Fruit fly (Drosophila melanogaster) whole organism, embryonic: Measurements from ENCODE around the gene CG13386.

Experiments
- Asciz ChIP-seq: fragments of 200-800 bp; sonication (Bioruptor generic); optimal IDR thresholded peaks from 2 replicates; lab custom pipeline; 2017; ENCODE audit warnings: missing biosample characterization, mild to moderate bottlenecking, missing genetic modification characterization, missing genetic modification reagents
- CG11504 ChIP-seq: fragments of 200-800 bp; sonication (Bioruptor generic); optimal IDR thresholded peaks from 3 replicates; lab custom pipeline; 2019; ENCODE audit warnings: missing biosample characterization, mild to moderate bottlenecking, missing genetic modification characterization, moderate library complexity
- CG12391 ChIP-seq: fragments of 200-800 bp; sonication (Bioruptor generic); optimal IDR thresholded peaks from 3 replicates; lab custom pipeline; 2018; ENCODE audit warnings: missing biosample characterization, mild to moderate bottlenecking, missing genetic modification characterization, moderate library complexity
- CG12744 ChIP-seq: fragments of 200-800 bp; sonication (Bioruptor generic); optimal IDR thresholded peaks from 2 replicates; lab custom pipeline; 2016; ENCODE audit warnings: missing biosample characterization, missing genetic modification characterization
- CG13296 ChIP-seq: fragments of 200-800 bp; sonication (Bioruptor generic); optimal IDR thresholded peaks from 3 replicates; lab custom pipeline; 2018; ENCODE audit warnings: missing biosample characterization, mild to moderate bottlenecking, missing genetic modification characterization
- CG14710 ChIP-seq: fragments of 200-800 bp; sonication (Bioruptor generic); optimal IDR thresholded peaks from 3 replicates; lab custom pipeline; 2019; ENCODE audit warnings: missing biosample characterization, mild to moderate bottlenecking, missing genetic modification characterization, moderate library complexity
- CG15601 ChIP-seq: fragments of 200-800 bp; sonication (Bioruptor generic); optimal IDR thresholded peaks from 3 replicates; lab custom pipeline; 2019; ENCODE audit warnings: missing biosample characterization, mild to moderate bottlenecking, missing genetic modification characterization, moderate library complexity
- CG17802 ChIP-seq: fragments of 200-800 bp; sonication (Bioruptor generic); optimal IDR thresholded peaks from 2 replicates; lab custom pipeline; 2018; ENCODE audit warnings: missing biosample characterization, mild to moderate bottlenecking, missing genetic modification characterization, moderate library complexity
- CG18262 ChIP-seq: fragments of 200-800 bp; optimal IDR thresholded peaks from 3 replicates; lab custom pipeline; 2019; ENCODE audit warnings: missing biosample characterization, mild to moderate bottlenecking, missing genetic modification characterization, moderate library complexity
- CG2116 ChIP-seq: fragments of 200-800 bp; sonication (Bioruptor generic); optimal IDR thresholded peaks from 3 replicates; lab custom pipeline; 2018; ENCODE audit warnings: missing biosample characterization, mild to moderate bottlenecking, missing genetic modification characterization
- CG2678 ChIP-seq: fragments of 200-800 bp; sonication (Bioruptor generic); optimal IDR thresholded peaks from 3 replicates; lab custom pipeline; 2019; ENCODE audit warnings: missing biosample characterization, mild to moderate bottlenecking, missing genetic modification characterization, moderate library complexity
- CG2875 ChIP-seq: fragments of 200-800 bp; sonication (Bioruptor generic); optimal IDR thresholded peaks from 2 replicates; lab custom pipeline; 2017; ENCODE audit warnings: missing biosample characterization, mild to moderate bottlenecking, missing genetic modification characterization, missing genetic modification reagents
- CG2889 ChIP-seq: fragments of 200-800 bp; sonication (Bioruptor generic); IDR thresholded peaks from 3 replicates; pipeline ENCODE4 v1.3.6; 2022; ENCODE audit warnings: missing biosample characterization, missing genetic modification characterization
- CG33557 ChIP-seq: fragments of 200-800 bp; sonication (Bioruptor generic); optimal IDR thresholded peaks from 2 replicates; lab custom pipeline; 2019; ENCODE audit warnings: missing biosample characterization, mild to moderate bottlenecking, missing genetic modification characterization, moderate library complexity
- CG4360 ChIP-seq: fragments of 200-800 bp; sonication (Bioruptor generic); IDR thresholded peaks from 2 replicates; pipeline ENCODE4 v1.3.6; 2022; ENCODE audit warnings: missing biosample characterization, missing genetic modification characterization
- CG4404 ChIP-seq: fragments of 200-800 bp; sonication (Bioruptor generic); IDR thresholded peaks from 2 replicates; pipeline ENCODE4 v1.3.6; 2022; ENCODE audit warnings: missing biosample characterization, missing genetic modification characterization
- CG8089 ChIP-seq: fragments of 200-800 bp; sonication (Bioruptor generic); optimal IDR thresholded peaks from 3 replicates; lab custom pipeline; 2016; ENCODE audit warnings: missing biosample characterization, missing genetic modification characterization
- CG8359 ChIP-seq: fragments of 200-800 bp; sonication (Bioruptor generic); optimal IDR thresholded peaks from 2 replicates; lab custom pipeline; 2017; ENCODE audit warnings: missing biosample characterization, mild to moderate bottlenecking, missing genetic modification characterization, borderline replicate concordance
- CG8924 ChIP-seq: fragments of 200-800 bp; optimal IDR thresholded peaks from 3 replicates; lab custom pipeline; 2019; ENCODE audit warnings: missing biosample characterization, mild to moderate bottlenecking, missing genetic modification characterization, moderate library complexity
- CG9609 ChIP-seq: fragments of 200-800 bp; sonication (Bioruptor generic); optimal IDR thresholded peaks from 3 replicates; lab custom pipeline; 2016; ENCODE audit warnings: missing biosample characterization, missing genetic modification characterization
- D19A ChIP-seq: fragments of 200-800 bp; optimal IDR thresholded peaks from 3 replicates; lab custom pipeline; 2019; ENCODE audit warnings: missing biosample characterization, mild to moderate bottlenecking, missing genetic modification characterization, moderate library complexity
- Fer1 ChIP-seq: fragments of 200-800 bp; sonication (Bioruptor generic); optimal IDR thresholded peaks from 2 replicates; lab custom pipeline; 2017; ENCODE audit warnings: missing biosample characterization, mild to moderate bottlenecking, missing genetic modification characterization
- HLH54F ChIP-seq: fragments of 200-800 bp; sonication (Bioruptor generic); optimal IDR thresholded peaks from 3 replicates; lab custom pipeline; 2016; ENCODE audit warnings: missing biosample characterization, missing genetic modification characterization
- Hr78 ChIP-seq, 2 experiments: fragments of 200-800 bp in 1 of 2; fragments of >200 bp in 1 of 2; sonication (Bioruptor generic) in 1 of 2; optimal IDR thresholded peaks; 2 replicates each; lab custom pipeline; 2017 to 2019; ENCODE audit warnings: missing biosample characterization in 2 of 2, missing genetic modification characterization in 2 of 2, mild to moderate bottlenecking in 1 of 2, moderate library complexity in 1 of 2
- Mes4 ChIP-seq: fragments of 200-800 bp; sonication (Bioruptor generic); optimal IDR thresholded peaks from 2 replicates; lab custom pipeline; 2016; ENCODE audit warnings: missing biosample characterization, missing genetic modification characterization
- NfI ChIP-seq: fragments of 200-800 bp; sonication (Bioruptor generic); optimal IDR thresholded peaks from 3 replicates; lab custom pipeline; 2018; ENCODE audit warnings: missing biosample characterization, mild to moderate bottlenecking, missing genetic modification characterization, moderate library complexity
- Optix ChIP-seq: fragments of 200-800 bp; sonication (Bioruptor generic); IDR thresholded peaks from 3 replicates; pipeline ENCODE4 v1.3.6; 2022; ENCODE audit warnings: missing biosample characterization, missing genetic modification characterization
- Xrp1 ChIP-seq: fragments of 200-800 bp; sonication (Bioruptor generic); IDR thresholded peaks from 2 replicates; pipeline ENCODE4 v1.3.6; 2022; ENCODE audit warnings: missing biosample characterization, missing genetic modification characterization
- az2 ChIP-seq: fragments of 200-800 bp; sonication (Bioruptor generic); optimal IDR thresholded peaks from 3 replicates; lab custom pipeline; 2016; ENCODE audit warnings: missing biosample characterization, missing genetic modification characterization
- bcd ChIP-seq: fragments of 200-800 bp; sonication (Bioruptor generic); optimal IDR thresholded peaks from 2 replicates; lab custom pipeline; 2017; ENCODE audit warnings: missing biosample characterization, mild to moderate bottlenecking, missing genetic modification characterization
- crol ChIP-seq: fragments of 200-800 bp; sonication (Bioruptor generic); IDR thresholded peaks from 2 replicates; pipeline ENCODE4 v1.3.6; 2022; ENCODE audit warnings: missing biosample characterization, missing genetic modification characterization
- danr ChIP-seq: fragments of 200-800 bp; sonication (Bioruptor generic); IDR thresholded peaks from 2 replicates; pipeline ENCODE4 v1.3.6; 2022; ENCODE audit warnings: missing biosample characterization, missing genetic modification characterization
- dimm ChIP-seq: fragments of 200-800 bp; sonication (Bioruptor generic); IDR thresholded peaks from 2 replicates; pipeline ENCODE4 v1.3.6; 2022; ENCODE audit warnings: missing biosample characterization, missing genetic modification characterization
- eve ChIP-seq, 2 experiments: fragments of >200 bp; optimal IDR thresholded peaks; 2 replicates each; lab custom pipeline; 2017; ENCODE audit warnings: missing biosample characterization in 2 of 2, missing genetic modification characterization in 2 of 2
- gsb ChIP-seq: fragments of 200-800 bp; sonication (Bioruptor generic); IDR thresholded peaks from 2 replicates; pipeline ENCODE4 v1.3.6; 2022; ENCODE audit warnings: missing biosample characterization, missing genetic modification characterization
- gsb-n ChIP-seq: fragments of 200-800 bp; sonication (Bioruptor generic); optimal IDR thresholded peaks from 3 replicates; lab custom pipeline; 2018; ENCODE audit warnings: missing biosample characterization, mild to moderate bottlenecking, missing genetic modification characterization
- nom ChIP-seq: fragments of 200-800 bp; sonication (Bioruptor generic); optimal IDR thresholded peaks from 2 replicates; lab custom pipeline; 2017; ENCODE audit warnings: missing biosample characterization, missing genetic modification characterization, mild to moderate bottlenecking, moderate library complexity, missing genetic modification reagents
- pan ChIP-seq, 4 experiments: fragments of >200 bp in 3 of 4; fragments of 200-800 bp in 1 of 4; sonication (Bioruptor generic) in 1 of 4; optimal IDR thresholded peaks in 3 of 4; IDR thresholded peaks in 1 of 4; 2 replicates each; pipeline versions ENCODE4 v1.3.6 to Lab custom; 2017 to 2022; ENCODE audit warnings: missing biosample characterization in 2 of 4, missing genetic modification characterization in 2 of 4, mixed read lengths in 1 of 4
- peb ChIP-seq: fragments of 200-800 bp; sonication (Bioruptor generic); IDR thresholded peaks from 2 replicates; pipeline ENCODE4 v1.3.6; 2022; ENCODE audit warnings: missing biosample characterization, missing genetic modification characterization
- pzg ChIP-seq: fragments of 200-800 bp; sonication (Bioruptor generic); optimal IDR thresholded peaks from 3 replicates; lab custom pipeline; 2018; ENCODE audit warnings: missing biosample characterization, mild to moderate bottlenecking, missing genetic modification characterization, moderate library complexity
- shn ChIP-seq: fragments of 200-800 bp; sonication (Bioruptor generic); optimal IDR thresholded peaks from 3 replicates; lab custom pipeline; 2016; ENCODE audit warnings: missing biosample characterization, missing genetic modification characterization

CG13386 gene

dm6 chr2L:8423460-8424089, 24.8 kb downstream of the CG13386 start (continued):
- TF ChIP-seq pan (optimal IDR thresholded peaks at IDR 0.05; lab: Kevin White, UChicago) = no peak
- TF ChIP-seq pan (GFP tag; optimal IDR thresholded peaks at IDR 0.05 in 1 of 2, IDR thresholded peaks at IDR 0.05 in 1 of 2) = no peak
- TF ChIP-seq CG11504 = peak; percentile 21
- TF ChIP-seq peb (GFP tag; lab: Robert Waterston, UW) = no peak
- TF ChIP-seq eve (GFP tag; optimal IDR thresholded peaks at IDR 0.05; lab: Kevin White, UChicago) = peak in 1 of 2 experiments; percentile 67
- peak; percentile 2 for TF ChIP-seq Asciz
- TF ChIP-seq CG2678 = peak; percentile 36
- peak; percentile 15 for TF ChIP-seq CG8924
- TF ChIP-seq CG33557 = peak; percentile 29
- peak; percentile 42 for TF ChIP-seq CG18262 (tag; lab: Kevin White, UChicago)
- no peak for TF ChIP-seq danr
- TF ChIP-seq shn = no peak
- no peak for TF ChIP-seq NfI
- TF ChIP-seq nom (GFP tag; lab: Kevin White, UChicago) = peak; percentile 39
- TF ChIP-seq Mes4 (GFP tag; lab: Kevin White, UChicago) = peak; percentile 9
- peak; percentile 14 for TF ChIP-seq CG12391 (tag; lab: Kevin White, UChicago)
- TF ChIP-seq Fer1 (GFP tag; lab: Kevin White, UChicago) = no peak
- TF ChIP-seq gsb = no peak
- TF ChIP-seq CG2889 (GFP tag; lab: Robert Waterston, UW) = no peak
- peak; percentile 53 for TF ChIP-seq CG2875 (GFP tag; lab: Kevin White, UChicago)
- peak; percentile 8 for TF ChIP-seq CG2116
- no peak for TF ChIP-seq dimm
- no peak for TF ChIP-seq Optix
- TF ChIP-seq CG17802 = no peak
- TF ChIP-seq CG13296 (GFP tag; lab: Kevin White, UChicago) = no peak
- no peak for TF ChIP-seq CG9609 (GFP tag; lab: Kevin White, UChicago)
- peak; percentile 39 for TF ChIP-seq CG14710
- peak; percentile 25 for TF ChIP-seq CG15601 (tag; lab: Kevin White, UChicago)
- TF ChIP-seq Hr78 (GFP tag; optimal IDR thresholded peaks at IDR 0.05; lab: Kevin White, UChicago) = no peak
- no peak for TF ChIP-seq CG12744 (GFP tag; lab: Kevin White, UChicago)

DNA sequence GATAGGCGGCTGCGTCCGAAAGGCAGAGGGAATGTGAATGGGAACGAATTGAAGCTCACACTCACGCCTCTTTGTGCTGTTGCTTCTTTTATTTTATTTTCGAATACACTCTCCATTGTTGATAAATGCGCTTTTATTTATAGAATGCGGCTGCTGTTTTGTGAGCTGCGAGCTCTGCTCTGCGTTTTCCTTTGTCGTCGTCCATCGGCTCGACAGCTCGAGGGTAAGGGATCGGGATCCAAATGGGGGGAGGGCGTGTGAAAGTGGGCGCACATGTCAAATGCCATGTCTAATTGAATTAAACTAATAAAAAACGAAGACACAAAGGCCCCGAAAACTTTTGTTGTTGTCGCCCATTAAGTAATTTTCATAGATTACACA, 25.3 kb downstream of the CG13386 start:
- peak; percentile 25; the same call in 1 of the 2 replicates for TF ChIP-seq Xrp1 (GFP tag; lab: Robert Waterston, UW)
- TF ChIP-seq CG4360 (GFP tag; lab: Robert Waterston, UW) = peak; percentile 21; the same call in 1 of the 2 replicates
- TF ChIP-seq az2 (GFP tag; lab: Kevin White, UChicago) = no peak
- TF ChIP-seq crol (GFP tag; lab: Robert Waterston, UW) = 0 out of 2 replicates have a peak, but pooled peaks have one; percentile 18
- no peak for TF ChIP-seq CG8089 (GFP tag; lab: Kevin White, UChicago)
- no peak for TF ChIP-seq bcd (GFP tag; lab: Kevin White, UChicago)
- no peak for TF ChIP-seq pzg
- peak; percentile 12 for TF ChIP-seq D19A (tag; lab: Kevin White, UChicago)
- peak; percentile 6 for TF ChIP-seq gsb-n (tag; lab: Kevin White, UChicago)
- no peak for TF ChIP-seq HLH54F (GFP tag; lab: Kevin White, UChicago)
- TF ChIP-seq CG8359 (GFP tag; lab: Kevin White, UChicago) = no peak
- no peak for TF ChIP-seq CG4404 (GFP tag; lab: Robert Waterston, UW)
